Worm (Caenorhabditis elegans) whole organism, L3 larva: ENCODE results near the gene srbc-44.

Experiments
- R02D3.7 ChIP-seq: fragments of 150-350 bp; optimal IDR thresholded peaks from 2 replicates; lab custom pipeline; 2014; ENCODE audit warnings: missing biosample characterization, missing genetic modification characterization
- ZK546.5 ChIP-seq: sonication (generic microtip); optimal IDR thresholded peaks from 2 replicates; lab custom pipeline; 2017; ENCODE audit warnings: missing biosample characterization, missing genetic modification characterization
- aly-2 ChIP-seq: fragments of 150-350 bp; optimal IDR thresholded peaks from 2 replicates; lab custom pipeline; 2014; ENCODE audit warnings: missing biosample characterization, missing genetic modification characterization
- ama-1 ChIP-seq: fragments of 150-350 bp; optimal IDR thresholded peaks from 2 replicates; lab custom pipeline; 2018
- ceh-16 ChIP-seq: sonication (generic microtip); optimal IDR thresholded peaks from 2 replicates; lab custom pipeline; 2017; ENCODE audit warnings: missing biosample characterization, missing genetic modification characterization
- ceh-28 ChIP-seq: fragments of 150-350 bp; optimal IDR thresholded peaks from 2 replicates; lab custom pipeline; 2014; ENCODE audit warnings: missing biosample characterization, missing genetic modification reagents, missing genetic modification characterization
- ceh-82 ChIP-seq: fragments of 150-350 bp; optimal IDR thresholded peaks from 2 replicates; lab custom pipeline; 2014; ENCODE audit warnings: missing biosample characterization, missing genetic modification characterization
- daf-12 ChIP-seq: fragments of 150-350 bp; optimal IDR thresholded peaks from 2 replicates; lab custom pipeline; 2014; ENCODE audit warnings: missing biosample characterization, missing genetic modification reagents, missing genetic modification characterization
- egl-5 ChIP-seq: fragments of 150-350 bp; optimal IDR thresholded peaks from 2 replicates; lab custom pipeline; 2017; ENCODE audit warnings: missing biosample characterization, missing genetic modification reagents, missing genetic modification characterization, inconsistent platforms
- elt-1 ChIP-seq: fragments of 150-350 bp; optimal IDR thresholded peaks from 2 replicates; lab custom pipeline; 2014; ENCODE audit warnings: missing biosample characterization, missing genetic modification characterization
- elt-2 ChIP-seq: sonication (generic microtip); optimal IDR thresholded peaks from 2 replicates; lab custom pipeline; 2016; ENCODE audit warnings: missing genetic modification reagents, mild to moderate bottlenecking, missing genetic modification characterization, missing compliant biosample characterization
- elt-3 ChIP-seq, 3 experiments: fragments of 150-350 bp in 1 of 3; sonication (generic microtip) in 2 of 3; optimal IDR thresholded peaks; 2 replicates in 2 of 3; 4 replicates in 1 of 3; lab custom pipeline; 2014 to 2017; ENCODE audit warnings: missing biosample characterization in 3 of 3, missing genetic modification characterization in 3 of 3
- fkh-10 ChIP-seq: sonication (generic microtip); optimal IDR thresholded peaks from 2 replicates; lab custom pipeline; 2017; ENCODE audit warnings: missing biosample characterization, missing genetic modification reagents, missing genetic modification characterization
- fos-1 ChIP-seq: fragments of 150-350 bp; optimal IDR thresholded peaks from 2 replicates; lab custom pipeline; 2014; ENCODE audit warnings: missing biosample characterization, missing genetic modification characterization
- hmg-11 ChIP-seq: sonication (generic microtip); optimal IDR thresholded peaks from 2 replicates; lab custom pipeline; 2016; ENCODE audit warnings: missing genetic modification characterization, missing compliant biosample characterization
- jun-1 ChIP-seq: fragments of 150-350 bp; optimal IDR thresholded peaks from 2 replicates; lab custom pipeline; 2014; ENCODE audit warnings: missing biosample characterization, missing genetic modification reagents, missing genetic modification characterization
- lin-15B ChIP-seq: fragments of 150-350 bp; optimal IDR thresholded peaks from 2 replicates; lab custom pipeline; 2014; ENCODE audit warnings: missing biosample characterization, missing genetic modification characterization
- lin-39 ChIP-seq: fragments of 150-350 bp; optimal IDR thresholded peaks from 2 replicates; lab custom pipeline; 2018; ENCODE audit warnings: missing biosample characterization, missing genetic modification reagents, missing genetic modification characterization
- lsy-12 ChIP-seq: sonication (generic microtip); optimal IDR thresholded peaks from 2 replicates; lab custom pipeline; 2016; ENCODE audit warnings: mild to moderate bottlenecking, missing genetic modification characterization, missing compliant biosample characterization
- mml-1 ChIP-seq: fragments of 150-350 bp; sonication (generic microtip); optimal IDR thresholded peaks from 3 replicates; lab custom pipeline; 2014; ENCODE audit warnings: missing biosample characterization, missing genetic modification characterization
- nfya-1 ChIP-seq: sonication (generic microtip); optimal IDR thresholded peaks from 2 replicates; lab custom pipeline; 2017; ENCODE audit warnings: missing genetic modification characterization, mild to moderate bottlenecking, missing compliant biosample characterization, antibody characterized with exemption, moderate library complexity; ENCODE audit not compliant: insufficient read depth
- nhr-11 ChIP-seq: fragments of 150-350 bp; optimal IDR thresholded peaks from 2 replicates; lab custom pipeline; 2014; ENCODE audit warnings: missing biosample characterization, missing genetic modification characterization
- nhr-12 ChIP-seq: fragments of 150-350 bp; optimal IDR thresholded peaks from 2 replicates; lab custom pipeline; 2014; ENCODE audit warnings: missing biosample characterization, missing genetic modification characterization
- nhr-237 ChIP-seq: fragments of 150-350 bp; optimal IDR thresholded peaks from 2 replicates; lab custom pipeline; 2014; ENCODE audit warnings: missing biosample characterization, missing genetic modification characterization
- nhr-25 ChIP-seq: sonication (generic microtip); optimal IDR thresholded peaks from 2 replicates; lab custom pipeline; 2017; ENCODE audit warnings: missing biosample characterization, missing genetic modification characterization
- nhr-28 ChIP-seq: fragments of 150-350 bp; optimal IDR thresholded peaks from 2 replicates; lab custom pipeline; 2014; ENCODE audit warnings: missing biosample characterization, missing genetic modification characterization
- nhr-43 ChIP-seq: sonication (generic microtip); optimal IDR thresholded peaks from 2 replicates; lab custom pipeline; 2016; ENCODE audit warnings: mild to moderate bottlenecking, missing genetic modification characterization, missing compliant biosample characterization; ENCODE audit not compliant: poor library complexity, severe bottlenecking
- nhr-67 ChIP-seq: fragments of 150-350 bp; optimal IDR thresholded peaks from 2 replicates; lab custom pipeline; 2014; ENCODE audit warnings: missing biosample characterization, missing genetic modification characterization
- nhr-76 ChIP-seq: fragments of 150-350 bp; sonication (generic microtip); optimal IDR thresholded peaks from 5 replicates; lab custom pipeline; 2014; ENCODE audit warnings: missing biosample characterization, missing genetic modification characterization
- pha-4 ChIP-seq: fragments of 150-350 bp; optimal IDR thresholded peaks from 2 replicates; lab custom pipeline; 2014; ENCODE audit warnings: missing biosample characterization, missing genetic modification reagents, missing genetic modification characterization
- skn-1 ChIP-seq: fragments of 150-350 bp; optimal IDR thresholded peaks from 2 replicates; lab custom pipeline; 2014; ENCODE audit warnings: missing biosample characterization, missing genetic modification characterization
- snpc-4 ChIP-seq: fragments of 150-350 bp; optimal IDR thresholded peaks from 2 replicates; lab custom pipeline; 2014; ENCODE audit warnings: missing biosample characterization, missing genetic modification characterization
- tbx-2 ChIP-seq: sonication (generic microtip); optimal IDR thresholded peaks from 2 replicates; lab custom pipeline; 2016; ENCODE audit warnings: mild to moderate bottlenecking, missing genetic modification characterization, missing compliant biosample characterization
- unc-39 ChIP-seq: sonication (generic microtip); optimal IDR thresholded peaks from 4 replicates; lab custom pipeline; 2017; ENCODE audit warnings: missing biosample characterization, missing genetic modification characterization
- unc-62 ChIP-seq: fragments of 150-350 bp; sonication (generic microtip); optimal IDR thresholded peaks from 4 replicates; lab custom pipeline; 2014; ENCODE audit warnings: missing biosample characterization, missing genetic modification reagents, missing genetic modification characterization
- zag-1 ChIP-seq: fragments of 150-350 bp; optimal IDR thresholded peaks from 2 replicates; lab custom pipeline; 2014; ENCODE audit warnings: missing biosample characterization, missing genetic modification characterization
- ztf-11 ChIP-seq: fragments of 150-350 bp; optimal IDR thresholded peaks from 2 replicates; lab custom pipeline; 2014; ENCODE audit warnings: missing biosample characterization, missing genetic modification characterization

The srbc-44 gene

ce11 chrV:12814022-12814421, 25.7 kb upstream of the srbc-44 start, which contains the start of gene ZC443.3:
Gene ZC443.3 (minus strand): TSS chrV:12814122.
- TF ChIP-seq nhr-25 (tag; lab: Kevin White, UChicago) (no peak), skn-1 (tag; lab: Kevin White, UChicago) (no peak), nhr-11 (tag; lab: Kevin White, UChicago) (no peak), unc-39 (tag; lab: Kevin White, UChicago) (no peak), nhr-12 (tag; lab: Kevin White, UChicago) (no peak), ztf-11 (tag; lab: Kevin White, UChicago) (no peak), nfya-1 (no peak), pha-4 (tag; lab: Kevin White, UChicago) (no peak), daf-12 (tag; lab: Kevin White, UChicago) (no peak), ceh-28 (no peak), nhr-28 (tag; lab: Kevin White, UChicago) (no peak), R02D3.7 (no peak)

ce11 chrV:12811810-12812209, 23.5 kb upstream of the srbc-44 start:
- TF ChIP-seq fkh-10 (GFP tag; lab: Kevin White, UChicago) (no peak), egl-5 (tag; lab: Kevin White, UChicago) (peak; percentile 58), mml-1 (no peak), skn-1 (tag; lab: Kevin White, UChicago) (no peak), zag-1 (tag; lab: Kevin White, UChicago) (no peak), ama-1 (peak; percentile 42), pha-4 (tag; lab: Kevin White, UChicago) (peak; percentile 44), lsy-12 (tag; lab: Kevin White, UChicago) (no peak)

ce11 chrV:12811126-12811525, 22.8 kb upstream of the srbc-44 start, which contains the start of gene ZC443.2:
Gene ZC443.2 (minus strand): TSS chrV:12811192.
- TF ChIP-seq ceh-82 (tag; lab: Kevin White, UChicago) (no peak), fkh-10 (GFP tag; lab: Kevin White, UChicago) (peak; percentile 46)

ce11 chrV:12809876-12810275, 21.5 kb upstream of the srbc-44 start, which contains the start of gene ZC443.1:
Gene ZC443.1 (minus strand): TSS chrV:12810080.
- TF ChIP-seq R02D3.7 (no peak), unc-39 (tag; lab: Kevin White, UChicago) (no peak), ama-1 (no peak), fos-1 (tag; lab: Kevin White, UChicago) (no peak), ceh-16 (tag; lab: Kevin White, UChicago) (no peak), ceh-82 (tag; lab: Kevin White, UChicago) (no peak), nhr-237 (tag; lab: Kevin White, UChicago) (no peak), aly-2 (no peak), elt-2 (no peak), egl-5 (tag; lab: Kevin White, UChicago) (no peak), mml-1 (no peak), unc-62 (GFP tag; lab: Kevin White, UChicago) (no peak), nhr-76 (tag; lab: Kevin White, UChicago) (no peak), lin-39 (no peak), nhr-28 (tag; lab: Kevin White, UChicago) (no peak)

- TF ChIP-seq nhr-67 (tag; lab: Kevin White, UChicago) (no peak), elt-1 (no peak), jun-1 (no peak), ZK546.5 (no peak), nhr-25 (tag; lab: Kevin White, UChicago) (no peak), egl-5 (tag; lab: Kevin White, UChicago) (no peak), nhr-43 (tag; lab: Kevin White, UChicago) (no peak), nhr-28 (tag; lab: Kevin White, UChicago) (no peak), nhr-11 (tag; lab: Kevin White, UChicago) (no peak)
Measured at ce11 chrV:12806190-12806589, 17.8 kb upstream of the srbc-44 start, which contains the start of gene ZC443.7. Gene ZC443.7 (plus strand): TSS chrV:12806490.

ce11 chrV:12803274-12803673, 14.9 kb upstream of the srbc-44 start, which contains the start of gene srbc-45:
Gene srbc-45 (plus strand): TSS chrV:12803574.
- TF ChIP-seq mml-1 = no peak
- TF ChIP-seq fkh-10 (GFP tag; lab: Kevin White, UChicago) = no peak
- TF ChIP-seq fos-1 (tag; lab: Kevin White, UChicago) = no peak
- no peak for TF ChIP-seq lin-15B
- no peak for TF ChIP-seq unc-62 (GFP tag; lab: Kevin White, UChicago)
- no peak for TF ChIP-seq hmg-11 (tag; lab: Kevin White, UChicago)
- no peak for TF ChIP-seq nhr-11 (tag; lab: Kevin White, UChicago)
- TF ChIP-seq snpc-4 (tag; lab: Kevin White, UChicago) = no peak
- TF ChIP-seq tbx-2 (tag; lab: Kevin White, UChicago) = no peak
- TF ChIP-seq ZK546.5 = no peak
- no peak for TF ChIP-seq nfya-1
- no peak for TF ChIP-seq elt-3 (tag; optimal IDR thresholded peaks at IDR 0.05; lab: Kevin White, UChicago)
- TF ChIP-seq ama-1 = no peak
- TF ChIP-seq lsy-12 (tag; lab: Kevin White, UChicago) = no peak
